Worm (Caenorhabditis elegans): ENCODE data around the gene tbc-3.

tbc-3 gene

DNA sequence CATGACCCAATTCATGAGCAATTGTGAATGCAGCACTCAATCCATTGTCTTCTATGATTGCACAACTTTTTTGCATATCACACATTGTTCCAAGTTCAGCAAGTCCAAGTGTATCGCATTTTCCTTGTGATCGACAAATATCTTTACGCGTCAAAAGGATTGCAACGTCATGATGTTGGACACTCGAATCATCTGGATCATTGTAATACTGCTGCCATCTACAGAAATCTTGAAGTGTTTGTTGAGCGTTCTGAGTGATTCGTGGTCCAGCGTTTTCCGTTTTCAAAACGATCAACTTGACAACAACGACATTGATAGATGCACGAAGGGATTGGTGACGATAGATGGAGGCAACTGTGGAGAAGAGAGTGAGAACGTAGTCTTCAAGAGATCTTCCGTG, 44.4 kb downstream of the tbc-3 start:
- TF ChIP-seq sem-2 (GFP tag; optimal IDR thresholded peaks at IDR 0.05), result no peak
- TF ChIP-seq unc-39 (tag; optimal IDR thresholded peaks at IDR 0.05), result no peak
- no peak for TF ChIP-seq sptf-1 (tag; optimal IDR thresholded peaks at IDR 0.05)
- TF ChIP-seq pha-4 (tag; optimal IDR thresholded peaks at IDR 0.05), result no peak
- TF ChIP-seq elt-3 (tag; optimal IDR thresholded peaks at IDR 0.05), result no peak
- no peak for TF ChIP-seq hlh-1 (tag; optimal IDR thresholded peaks at IDR 0.05)
- TF ChIP-seq lin-32 (GFP tag; optimal IDR thresholded peaks at IDR 0.05), result no peak
- TF ChIP-seq elt-1 (tag; optimal IDR thresholded peaks at IDR 0.05; ENCODE audit: borderline replicate concordance, insufficient read depth), result no peak
- no peak for TF ChIP-seq ceh-83 (GFP tag; optimal IDR thresholded peaks at IDR 0.05)
- TF ChIP-seq ceh-43 (GFP tag; optimal IDR thresholded peaks at IDR 0.05), result no peak
- no peak for TF ChIP-seq tbx-8 (GFP tag; optimal IDR thresholded peaks at IDR 0.05)
- TF ChIP-seq cnd-1 (tag; optimal IDR thresholded peaks at IDR 0.05), result no peak
- TF ChIP-seq snpc-4 (tag; optimal IDR thresholded peaks at IDR 0.05), result no peak
- no peak for TF ChIP-seq flh-1 (GFP tag; optimal IDR thresholded peaks at IDR 0.05)
- TF ChIP-seq unc-62 (GFP tag; optimal IDR thresholded peaks at IDR 0.05), result no peak
- TF ChIP-seq nhr-28 (tag; optimal IDR thresholded peaks at IDR 0.05), result no peak
- TF ChIP-seq nhr-237 (tag; optimal IDR thresholded peaks at IDR 0.05), result no peak
- TF ChIP-seq lsy-2 (tag; optimal IDR thresholded peaks at IDR 0.05), result no peak
- no peak for TF ChIP-seq nhr-76 (tag; optimal IDR thresholded peaks at IDR 0.05)
- TF ChIP-seq ceh-39 (tag; optimal IDR thresholded peaks at IDR 0.05), result no peak

ce11 chrIV:9944279-9944678, 45.5 kb downstream of the tbc-3 start:
- TF ChIP-seq sem-2 (GFP tag; optimal IDR thresholded peaks at IDR 0.05) (no peak), blmp-1 (tag; optimal IDR thresholded peaks at IDR 0.05) (no peak), nhr-237 (tag; optimal IDR thresholded peaks at IDR 0.05) (no peak), unc-62 (GFP tag; optimal IDR thresholded peaks at IDR 0.05) (no peak), lin-13 (tag; optimal IDR thresholded peaks at IDR 0.05) (no peak), lsy-2 (tag; optimal IDR thresholded peaks at IDR 0.05) (no peak), cnd-1 (tag; optimal IDR thresholded peaks at IDR 0.05) (no peak), M03D4.4 (tag; optimal IDR thresholded peaks at IDR 0.05) (no peak), ces-1 (GFP tag; optimal IDR thresholded peaks at IDR 0.05) (no peak)

DNA sequence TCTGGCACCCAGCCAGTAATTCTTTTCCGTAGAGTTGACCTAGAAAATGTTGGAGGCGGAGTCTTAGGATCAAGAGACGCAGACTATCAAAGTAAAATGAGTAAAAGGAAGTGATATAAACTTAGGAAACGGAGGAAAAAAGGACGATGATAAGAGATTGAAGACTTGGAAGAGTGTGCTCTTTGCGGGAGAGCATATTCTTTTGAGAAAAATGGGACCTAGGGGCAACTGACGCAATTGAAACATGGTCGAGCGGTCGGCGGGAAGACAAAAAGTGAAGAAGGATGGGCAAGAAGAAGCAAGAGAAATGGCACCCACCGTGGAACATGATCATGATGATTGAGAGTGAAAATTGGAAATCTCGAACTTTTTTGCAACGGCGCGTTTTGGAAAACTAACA, 49.2 kb downstream of the tbc-3 start:
- no peak for TF ChIP-seq nhr-76 (tag; optimal IDR thresholded peaks at IDR 0.05)
- TF ChIP-seq ceh-83 (GFP tag; optimal IDR thresholded peaks at IDR 0.05), result no peak
- TF ChIP-seq ceh-43 (GFP tag; optimal IDR thresholded peaks at IDR 0.05), result no peak
- TF ChIP-seq hlh-1 (tag; optimal IDR thresholded peaks at IDR 0.05), result peak; percentile 60
- TF ChIP-seq unc-120 (tag; optimal IDR thresholded peaks at IDR 0.05; ENCODE audit: poor library complexity, severe bottlenecking), result peak; percentile 10
- no peak for TF ChIP-seq cnd-1 (tag; optimal IDR thresholded peaks at IDR 0.05)
- no peak for TF ChIP-seq elt-3 (tag; optimal IDR thresholded peaks at IDR 0.05)
